Worm (Caenorhabditis elegans) whole organism, L1 larva: ENCODE data around the gene H37A05.4.

Experiments used
- C16A3.4 ChIP-seq: fragments of 150-350 bp; optimal IDR thresholded peaks from 2 replicates; lab custom pipeline; 2014; ENCODE audit warnings: missing biosample characterization, missing genetic modification characterization
- ama-1 ChIP-seq: fragments of 150-350 bp; optimal IDR thresholded peaks from 2 replicates; lab custom pipeline; 2014
- blmp-1 ChIP-seq: fragments of 150-350 bp; optimal IDR thresholded peaks from 2 replicates; lab custom pipeline; 2014; ENCODE audit warnings: missing biosample characterization, missing genetic modification characterization
- ets-5 ChIP-seq: fragments of 200-800 bp; sonication (Bioruptor generic); IDR thresholded peaks from 2 replicates; pipeline ENCODE4 v1.3.6; 2022; ENCODE audit warnings: missing genetic modification characterization, missing compliant biosample characterization
- lin-39 ChIP-seq: fragments of 150-350 bp; optimal IDR thresholded peaks from 2 replicates; lab custom pipeline; 2014; ENCODE audit warnings: missing biosample characterization, missing genetic modification reagents, missing genetic modification characterization
- mab-9 ChIP-seq: fragments of 200-800 bp; sonication (Bioruptor generic); IDR thresholded peaks from 2 replicates; pipeline ENCODE4 v1.3.6; 2022; ENCODE audit warnings: missing genetic modification reagents, missing genetic modification characterization, missing compliant biosample characterization
- nhr-90 ChIP-seq: sonication (generic microtip); optimal IDR thresholded peaks from 2 replicates; lab custom pipeline; 2016; ENCODE audit warnings: mild to moderate bottlenecking, missing genetic modification characterization, missing compliant biosample characterization; ENCODE audit not compliant: poor library complexity
- snpc-4 ChIP-seq: fragments of 150-350 bp; optimal IDR thresholded peaks from 2 replicates; lab custom pipeline; 2014; ENCODE audit warnings: missing biosample characterization, missing genetic modification characterization
- sptf-1 ChIP-seq: fragments of 150-350 bp; optimal IDR thresholded peaks from 2 replicates; lab custom pipeline; 2014; ENCODE audit warnings: missing biosample characterization, missing genetic modification characterization
- zag-1 ChIP-seq: fragments of 150-350 bp; optimal IDR thresholded peaks from 2 replicates; lab custom pipeline; 2014; ENCODE audit warnings: missing biosample characterization, missing genetic modification characterization

DNA sequence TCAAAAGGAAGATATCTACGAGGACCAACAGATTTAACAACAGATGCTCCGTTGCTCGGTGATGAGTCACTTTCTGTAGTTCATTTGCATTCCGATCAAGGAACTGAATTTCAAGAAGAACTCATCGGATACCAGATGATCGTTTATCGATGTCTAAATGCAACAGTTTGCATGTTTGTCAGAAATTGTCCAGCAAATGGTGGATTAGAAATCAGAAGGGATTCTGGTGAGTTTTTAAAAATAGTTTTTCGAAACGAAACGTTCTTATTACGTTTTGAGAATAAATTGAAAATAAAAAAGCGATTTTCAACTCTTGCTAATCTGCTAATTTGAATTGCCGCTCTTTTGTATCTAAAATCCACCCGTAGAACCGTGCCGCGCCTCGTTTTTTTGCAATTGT is 30.3 kb upstream of the H37A05.4 start:
- TF ChIP-seq blmp-1 (tag; lab: Kevin White, UChicago): no peak
- TF ChIP-seq snpc-4 (tag; lab: Kevin White, UChicago): no peak
- TF ChIP-seq sptf-1: no peak
- no peak for TF ChIP-seq ets-5 (GFP tag; lab: Robert Waterston, UW)
- no peak for TF ChIP-seq C16A3.4 (tag; lab: Kevin White, UChicago)
- no peak for TF ChIP-seq zag-1
- no peak for TF ChIP-seq mab-9
- TF ChIP-seq lin-39 (tag; lab: Kevin White, UChicago): no peak
- no peak for TF ChIP-seq nhr-90
- TF ChIP-seq ama-1 (lab: Kevin White, UChicago): no peak
